Fruit fly (Drosophila melanogaster) whole organism, adult: ENCODE data around the gene CG6418.
A peak's percentile ranks its signal among the peaks of the same experiment; 100 is the strongest.

Source experiments
- CG11617 ChIP-seq: fragments of 200-800 bp; sonication (Bioruptor generic); optimal IDR thresholded peaks from 2 replicates; lab custom pipeline; 2017; ENCODE audit warnings: mild to moderate bottlenecking, missing biosample characterization, missing genetic modification reagents, missing genetic modification characterization
- CG14711 ChIP-seq: fragments of 200-800 bp; sonication (Bioruptor generic); optimal IDR thresholded peaks from 2 replicates; lab custom pipeline; 2018; ENCODE audit warnings: missing biosample characterization, mild to moderate bottlenecking, missing genetic modification characterization, moderate library complexity
- CG5204 ChIP-seq: fragments of 200-800 bp; sonication (Bioruptor generic); optimal IDR thresholded peaks from 2 replicates; lab custom pipeline; 2016; ENCODE audit warnings: missing biosample characterization, missing genetic modification characterization
- CG7045 ChIP-seq: fragments of 200-800 bp; sonication (Bioruptor generic); optimal IDR thresholded peaks from 2 replicates; lab custom pipeline; 2017; ENCODE audit warnings: missing biosample characterization, mild to moderate bottlenecking, missing genetic modification characterization
- CG7101 ChIP-seq: fragments of 200-800 bp; sonication (Bioruptor generic); optimal IDR thresholded peaks from 2 replicates; lab custom pipeline; 2018; ENCODE audit warnings: missing biosample characterization, mild to moderate bottlenecking, missing genetic modification characterization, moderate library complexity
- Clk ChIP-seq: fragments of 200-800 bp; sonication (Bioruptor generic); optimal IDR thresholded peaks from 2 replicates; lab custom pipeline; 2017; ENCODE audit warnings: missing biosample characterization, missing genetic modification characterization
- Crg-1 ChIP-seq: fragments of 200-800 bp; sonication (Bioruptor generic); optimal IDR thresholded peaks from 2 replicates; lab custom pipeline; 2016; ENCODE audit warnings: missing biosample characterization, missing genetic modification characterization
- Hr96 ChIP-seq: fragments of 200-800 bp; sonication (Bioruptor generic); optimal IDR thresholded peaks from 2 replicates; lab custom pipeline; 2016; ENCODE audit warnings: missing biosample characterization, missing genetic modification characterization
- cic ChIP-seq: fragments of 200-800 bp; sonication (Bioruptor generic); optimal IDR thresholded peaks from 2 replicates; lab custom pipeline; 2017; ENCODE audit warnings: missing biosample characterization, mild to moderate bottlenecking, missing genetic modification characterization, moderate library complexity
- ovo ChIP-seq: fragments of 200-800 bp; sonication (Bioruptor generic); optimal IDR thresholded peaks from 2 replicates; lab custom pipeline; 2016; ENCODE audit warnings: missing biosample characterization, missing genetic modification characterization

DNA sequence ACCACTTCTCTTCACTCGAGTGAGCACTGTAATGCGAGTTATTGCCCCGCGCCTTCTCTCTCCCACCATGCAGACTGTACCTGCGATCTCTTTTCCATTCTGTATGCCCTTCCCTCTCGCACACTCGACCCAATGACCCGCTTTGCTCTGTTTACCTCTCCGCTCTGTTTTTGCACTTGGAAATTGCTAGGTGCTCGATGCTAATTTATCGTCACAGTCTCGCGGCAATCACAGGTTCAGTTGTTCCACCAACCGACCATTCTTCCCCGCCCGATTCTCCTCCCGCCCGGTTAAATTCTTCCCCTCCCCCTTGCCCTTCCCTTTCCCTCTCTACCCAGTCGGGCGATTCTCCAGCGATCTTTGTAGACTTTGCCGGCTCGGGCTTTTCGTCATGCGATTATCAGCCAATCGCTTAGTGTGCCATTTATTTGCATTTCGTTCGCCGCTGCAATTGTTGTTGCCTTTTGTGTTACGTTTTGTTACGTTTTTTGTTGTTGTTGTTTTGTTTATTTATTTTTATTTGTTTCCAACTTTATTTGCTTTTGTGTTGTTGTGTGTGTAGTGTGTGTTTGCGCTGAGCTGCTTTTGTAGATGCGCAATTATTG, 11.0 kb downstream of the CG6418 start:
- TF ChIP-seq CG7101 (tag; lab: Kevin White, UChicago), result peak; percentile 54
- peak; percentile 35 for TF ChIP-seq CG14711 (tag; lab: Kevin White, UChicago)
- peak; percentile 43 for TF ChIP-seq CG11617
- TF ChIP-seq CG5204 (GFP tag; lab: Kevin White, UChicago), result peak; percentile 43
- TF ChIP-seq CG7045 (GFP tag; lab: Kevin White, UChicago), result peak; percentile 79
- peak; percentile 28 for TF ChIP-seq Clk (GFP tag; lab: Kevin White, UChicago)
- TF ChIP-seq Crg-1, result peak; percentile 57
- TF ChIP-seq ovo (GFP tag; lab: Kevin White, UChicago), result peak; percentile 53
- TF ChIP-seq cic (GFP tag; lab: Kevin White, UChicago), result peak; percentile 95
- TF ChIP-seq Hr96 (GFP tag; lab: Kevin White, UChicago), result no peak
